Worm (Caenorhabditis elegans) whole organism, L3 larva: Measurements from ENCODE around the gene C25H3.10.

Source experiments
- aly-2 ChIP-seq: fragments of 150-350 bp; optimal IDR thresholded peaks from 2 replicates; lab custom pipeline; 2014; ENCODE audit warnings: missing biosample characterization, missing genetic modification characterization
- ceh-16 ChIP-seq: sonication (generic microtip); optimal IDR thresholded peaks from 2 replicates; lab custom pipeline; 2017; ENCODE audit warnings: missing biosample characterization, missing genetic modification characterization
- ceh-9 ChIP-seq: sonication (generic microtip); optimal IDR thresholded peaks from 2 replicates; lab custom pipeline; 2018; ENCODE audit warnings: missing biosample characterization, missing genetic modification characterization
- fkh-10 ChIP-seq: sonication (generic microtip); optimal IDR thresholded peaks from 2 replicates; lab custom pipeline; 2017; ENCODE audit warnings: missing biosample characterization, missing genetic modification reagents, missing genetic modification characterization
- mdl-1 ChIP-seq: fragments of 150-350 bp; optimal IDR thresholded peaks from 2 replicates; lab custom pipeline; 2014; ENCODE audit warnings: missing biosample characterization, missing genetic modification characterization
- nhr-11 ChIP-seq: fragments of 150-350 bp; optimal IDR thresholded peaks from 2 replicates; lab custom pipeline; 2014; ENCODE audit warnings: missing biosample characterization, missing genetic modification characterization
- nhr-12 ChIP-seq: fragments of 150-350 bp; optimal IDR thresholded peaks from 2 replicates; lab custom pipeline; 2014; ENCODE audit warnings: missing biosample characterization, missing genetic modification characterization
- nhr-237 ChIP-seq: fragments of 150-350 bp; optimal IDR thresholded peaks from 2 replicates; lab custom pipeline; 2014; ENCODE audit warnings: missing biosample characterization, missing genetic modification characterization
- nhr-28 ChIP-seq: fragments of 150-350 bp; optimal IDR thresholded peaks from 2 replicates; lab custom pipeline; 2014; ENCODE audit warnings: missing biosample characterization, missing genetic modification characterization
- skn-1 ChIP-seq: fragments of 150-350 bp; optimal IDR thresholded peaks from 2 replicates; lab custom pipeline; 2014; ENCODE audit warnings: missing biosample characterization, missing genetic modification characterization
- unc-39 ChIP-seq: sonication (generic microtip); optimal IDR thresholded peaks from 4 replicates; lab custom pipeline; 2017; ENCODE audit warnings: missing biosample characterization, missing genetic modification characterization

ce11 chrII:5663180-5663791 is 35.5 kb downstream of the C25H3.10 start:
- TF ChIP-seq nhr-12 (tag; lab: Kevin White, UChicago) (no peak), mdl-1 (tag; lab: Kevin White, UChicago) (no peak), ceh-9 (no peak), nhr-11 (tag; lab: Kevin White, UChicago) (no peak), nhr-28 (tag; lab: Kevin White, UChicago) (no peak), unc-39 (no peak), aly-2 (tag; lab: Kevin White, UChicago) (no peak), ceh-16 (no peak), skn-1 (tag; lab: Kevin White, UChicago) (no peak), nhr-237 (no peak), fkh-10 (GFP tag; lab: Kevin White, UChicago) (no peak)
